Fruit fly (Drosophila melanogaster) whole organism, embryonic: Measurements from ENCODE around the gene lili.

ENCODE experiments used
- Adf1 ChIP-seq: fragments of 200-800 bp; sonication (Bioruptor generic); IDR thresholded peaks from 2 replicates; pipeline ENCODE4 v1.3.6; 2022; ENCODE audit warnings: missing biosample characterization, missing genetic modification characterization
- Aef1 ChIP-seq: fragments of 200-800 bp; sonication (Bioruptor generic); IDR thresholded peaks from 3 replicates; pipeline ENCODE4 v1.3.6; 2022; ENCODE audit warnings: missing biosample characterization, missing genetic modification characterization
- Antp ChIP-seq: fragments of 200-800 bp; sonication (Bioruptor generic); optimal IDR thresholded peaks from 3 replicates; lab custom pipeline; 2016; ENCODE audit warnings: missing biosample characterization, missing genetic modification characterization
- CG10543 ChIP-seq: fragments of 200-800 bp; sonication (Bioruptor generic); optimal IDR thresholded peaks from 3 replicates; lab custom pipeline; 2017; ENCODE audit warnings: missing biosample characterization, mild to moderate bottlenecking, missing genetic modification characterization, moderate library complexity
- CG10565 ChIP-seq: fragments of 200-800 bp; sonication (Bioruptor generic); optimal IDR thresholded peaks from 3 replicates; lab custom pipeline; 2016; ENCODE audit warnings: missing biosample characterization, mild to moderate bottlenecking, missing genetic modification characterization
- CG11247 ChIP-seq: fragments of 200-800 bp; sonication (Bioruptor generic); IDR thresholded peaks from 2 replicates; pipeline ENCODE4 v1.3.6; 2022; ENCODE audit warnings: missing biosample characterization, missing genetic modification characterization
- CG12104 ChIP-seq: fragments of 200-800 bp; sonication (Bioruptor generic); optimal IDR thresholded peaks from 3 replicates; lab custom pipeline; 2016; ENCODE audit warnings: missing biosample characterization, missing genetic modification characterization
- CG12391 ChIP-seq: fragments of 200-800 bp; sonication (Bioruptor generic); optimal IDR thresholded peaks from 3 replicates; lab custom pipeline; 2018; ENCODE audit warnings: missing biosample characterization, mild to moderate bottlenecking, missing genetic modification characterization, moderate library complexity
- CG12659 ChIP-seq: fragments of 200-800 bp; sonication (Bioruptor generic); optimal IDR thresholded peaks from 3 replicates; lab custom pipeline; 2017; ENCODE audit warnings: mild to moderate bottlenecking, missing biosample characterization, missing genetic modification reagents, missing genetic modification characterization
- CG14441 ChIP-seq: fragments of 200-800 bp; sonication (Bioruptor generic); IDR thresholded peaks from 2 replicates; pipeline ENCODE4 v1.3.6; 2022; ENCODE audit warnings: missing biosample characterization, missing genetic modification characterization
- CG14667 ChIP-seq: fragments of 200-800 bp; sonication (Bioruptor generic); IDR thresholded peaks from 2 replicates; pipeline ENCODE4 v1.3.6; 2022; ENCODE audit warnings: missing biosample characterization, missing genetic modification characterization
- CG17186 ChIP-seq: fragments of 200-800 bp; sonication (Bioruptor generic); optimal IDR thresholded peaks from 3 replicates; lab custom pipeline; 2017; ENCODE audit warnings: missing biosample characterization, missing genetic modification reagents, missing genetic modification characterization
- CG1832 ChIP-seq: fragments of 200-800 bp; sonication (Bioruptor generic); optimal IDR thresholded peaks from 2 replicates; lab custom pipeline; 2017; ENCODE audit warnings: missing biosample characterization, mild to moderate bottlenecking, missing genetic modification characterization, inconsistent platforms
- CG18764 ChIP-seq: fragments of 200-800 bp; sonication (Bioruptor generic); optimal IDR thresholded peaks from 3 replicates; lab custom pipeline; 2016; ENCODE audit warnings: missing biosample characterization, missing genetic modification characterization
- CG34422 ChIP-seq: fragments of 200-800 bp; sonication (Bioruptor generic); IDR thresholded peaks from 3 replicates; pipeline ENCODE4 v1.3.6; 2022; ENCODE audit warnings: missing biosample characterization, missing genetic modification characterization
- CG3726 ChIP-seq: fragments of 200-800 bp; sonication (Bioruptor generic); IDR thresholded peaks from 3 replicates; pipeline ENCODE4, ENCODE4 v1.3.6; 2022; ENCODE audit warnings: missing biosample characterization, missing genetic modification characterization
- CG42726 ChIP-seq: fragments of 200-800 bp; sonication (Bioruptor generic); IDR thresholded peaks from 2 replicates; pipeline ENCODE4 v1.3.6; 2022; ENCODE audit warnings: missing biosample characterization, missing genetic modification characterization; ENCODE audit not compliant: partially characterized antibody
- CG4617 ChIP-seq: fragments of 200-800 bp; sonication (Bioruptor generic); optimal IDR thresholded peaks from 3 replicates; lab custom pipeline; 2016; ENCODE audit warnings: missing biosample characterization, missing genetic modification characterization, borderline replicate concordance
- CG6791 ChIP-seq: fragments of 200-800 bp; sonication (Bioruptor generic); IDR thresholded peaks from 3 replicates; pipeline ENCODE4 v1.3.6; 2022; ENCODE audit warnings: missing biosample characterization, missing genetic modification characterization; ENCODE audit not compliant: partially characterized antibody
- CG6813 ChIP-seq: fragments of 200-800 bp; sonication (Bioruptor generic); optimal IDR thresholded peaks from 2 replicates; lab custom pipeline; 2017; ENCODE audit warnings: missing biosample characterization, missing genetic modification characterization, mild to moderate bottlenecking, moderate library complexity, missing genetic modification reagents
- CG7963 ChIP-seq: fragments of 200-800 bp; sonication (Bioruptor generic); IDR thresholded peaks from 3 replicates; pipeline ENCODE4 v1.3.6; 2022; ENCODE audit warnings: missing biosample characterization, missing genetic modification characterization; ENCODE audit not compliant: partially characterized antibody
- CG9437 ChIP-seq: fragments of 200-800 bp; sonication (Bioruptor generic); optimal IDR thresholded peaks from 2 replicates; lab custom pipeline; 2018; ENCODE audit warnings: missing biosample characterization, mild to moderate bottlenecking, missing genetic modification characterization
- CHES-1-like ChIP-seq: fragments of 200-800 bp; sonication (Bioruptor generic); optimal IDR thresholded peaks from 2 replicates; lab custom pipeline; 2016; ENCODE audit warnings: missing biosample characterization, missing genetic modification characterization
- Dfd ChIP-seq, 2 experiments: fragments of >200 bp; optimal IDR thresholded peaks; 2 replicates each; lab custom pipeline; 2017; ENCODE audit warnings: missing biosample characterization in 2 of 2, missing genetic modification characterization in 2 of 2
- Dref ChIP-seq: fragments of 200-800 bp; sonication (Bioruptor generic); IDR thresholded peaks from 2 replicates; pipeline ENCODE4 v1.3.6; 2022; ENCODE audit warnings: missing biosample characterization, missing genetic modification characterization
- Gug ChIP-seq: fragments of 200-800 bp; sonication (Bioruptor generic); IDR thresholded peaks from 4 replicates; pipeline ENCODE4 v1.3.6; 2022; ENCODE audit warnings: missing biosample characterization, missing genetic modification characterization
- Hr51 ChIP-seq, 2 experiments: fragments of 200-800 bp; sonication (Bioruptor generic); optimal IDR thresholded peaks; 2 replicates in 1 of 2; 3 replicates in 1 of 2; lab custom pipeline; 2016 to 2018; ENCODE audit warnings: missing biosample characterization in 2 of 2, missing genetic modification characterization in 2 of 2, mild to moderate bottlenecking in 1 of 2, moderate library complexity in 1 of 2
- Hr78 ChIP-seq, 2 experiments: fragments of 200-800 bp in 1 of 2; fragments of >200 bp in 1 of 2; sonication (Bioruptor generic) in 1 of 2; optimal IDR thresholded peaks; 2 replicates each; lab custom pipeline; 2017 to 2019; ENCODE audit warnings: missing biosample characterization in 2 of 2, missing genetic modification characterization in 2 of 2, mild to moderate bottlenecking in 1 of 2, moderate library complexity in 1 of 2
- Sin3A ChIP-seq: fragments of >200 bp; optimal IDR thresholded peaks from 2 replicates; lab custom pipeline; 2018
- ac ChIP-seq: fragments of 200-800 bp; sonication (Bioruptor generic); optimal IDR thresholded peaks from 3 replicates; lab custom pipeline; 2017; ENCODE audit warnings: missing biosample characterization, mild to moderate bottlenecking, missing genetic modification characterization
- al ChIP-seq: fragments of 200-800 bp; sonication (Bioruptor generic); IDR thresholded peaks from 2 replicates; pipeline ENCODE4 v1.3.6; 2022; ENCODE audit warnings: missing biosample characterization, missing genetic modification characterization
- amos ChIP-seq: fragments of 200-800 bp; sonication (Bioruptor generic); IDR thresholded peaks from 2 replicates; pipeline ENCODE4 v1.3.6; 2022; ENCODE audit warnings: missing biosample characterization, missing genetic modification characterization; ENCODE audit not compliant: partially characterized antibody
- dm ChIP-seq: fragments of 200-800 bp; sonication (Bioruptor generic); optimal IDR thresholded peaks from 3 replicates; lab custom pipeline; 2016; ENCODE audit warnings: missing biosample characterization, missing genetic modification characterization
- eyg ChIP-seq: fragments of 200-800 bp; sonication (Bioruptor generic); optimal IDR thresholded peaks from 3 replicates; lab custom pipeline; 2016; ENCODE audit warnings: missing biosample characterization, missing genetic modification characterization
- gfzf ChIP-seq: fragments of 200-800 bp; sonication (Bioruptor generic); optimal IDR thresholded peaks from 2 replicates; lab custom pipeline; 2016; ENCODE audit warnings: missing biosample characterization, mild to moderate bottlenecking, missing genetic modification characterization, moderate library complexity
- h ChIP-seq: fragments of >200 bp; optimal IDR thresholded peaks from 2 replicates; lab custom pipeline; 2017
- hbn ChIP-seq: fragments of 200-800 bp; sonication (Bioruptor generic); IDR thresholded peaks from 2 replicates; pipeline ENCODE4 v1.3.6; 2022; ENCODE audit warnings: missing biosample characterization, missing genetic modification characterization; ENCODE audit not compliant: partially characterized antibody
- insv ChIP-seq, 2 experiments: fragments of 200-800 bp; sonication (Bioruptor generic); optimal IDR thresholded peaks; 3 replicates each; lab custom pipeline; 2016 to 2018; ENCODE audit warnings: missing biosample characterization in 2 of 2, missing genetic modification characterization in 2 of 2
- jigr1 ChIP-seq: fragments of 200-800 bp; sonication (Bioruptor generic); IDR thresholded peaks from 3 replicates; pipeline ENCODE4 v1.3.6; 2022; ENCODE audit warnings: missing biosample characterization, missing genetic modification characterization
- jumu ChIP-seq: fragments of 200-800 bp; sonication (Bioruptor generic); optimal IDR thresholded peaks from 3 replicates; lab custom pipeline; 2016; ENCODE audit warnings: missing biosample characterization, missing genetic modification characterization
- knrl ChIP-seq: fragments of 200-800 bp; sonication (Bioruptor generic); IDR thresholded peaks from 3 replicates; pipeline ENCODE4 v1.3.6; 2022; ENCODE audit warnings: missing biosample characterization, missing genetic modification characterization; ENCODE audit not compliant: partially characterized antibody
- mam ChIP-seq: fragments of 200-800 bp; sonication (Bioruptor generic); optimal IDR thresholded peaks from 3 replicates; lab custom pipeline; 2016; ENCODE audit warnings: missing biosample characterization, missing genetic modification characterization
- nau ChIP-seq: fragments of 200-800 bp; sonication (Bioruptor generic); optimal IDR thresholded peaks from 3 replicates; lab custom pipeline; 2017; ENCODE audit warnings: missing biosample characterization, mild to moderate bottlenecking, missing genetic modification characterization, missing genetic modification reagents
- nerfin-1 ChIP-seq: fragments of 200-800 bp; sonication (Bioruptor generic); optimal IDR thresholded peaks from 3 replicates; lab custom pipeline; 2019; ENCODE audit warnings: missing biosample characterization, mild to moderate bottlenecking, missing genetic modification characterization, moderate library complexity
- nerfin-2 ChIP-seq: fragments of 200-800 bp; sonication (Bioruptor generic); IDR thresholded peaks from 2 replicates; pipeline ENCODE4 v1.3.6; 2022; ENCODE audit warnings: missing biosample characterization, missing genetic modification characterization; ENCODE audit not compliant: partially characterized antibody
- oc ChIP-seq: fragments of 200-800 bp; sonication (Bioruptor generic); optimal IDR thresholded peaks from 2 replicates; lab custom pipeline; 2018; ENCODE audit warnings: missing biosample characterization, mild to moderate bottlenecking, missing genetic modification characterization, moderate library complexity
- pfk ChIP-seq: fragments of 200-800 bp; sonication (Bioruptor generic); optimal IDR thresholded peaks from 2 replicates; lab custom pipeline; 2018; ENCODE audit warnings: missing biosample characterization, mild to moderate bottlenecking, missing genetic modification characterization, moderate library complexity
- pzg ChIP-seq: fragments of 200-800 bp; sonication (Bioruptor generic); optimal IDR thresholded peaks from 3 replicates; lab custom pipeline; 2018; ENCODE audit warnings: missing biosample characterization, mild to moderate bottlenecking, missing genetic modification characterization, moderate library complexity
- sens ChIP-seq: fragments of 200-800 bp; sonication (Bioruptor generic); peaks from one replicate; lab custom pipeline; 2016; ENCODE audit warnings: missing biosample characterization, missing genetic modification characterization
- unc-4 ChIP-seq: fragments of 200-800 bp; sonication (Bioruptor generic); IDR thresholded peaks from 2 replicates; pipeline ENCODE4 v1.3.6; 2022; ENCODE audit warnings: missing biosample characterization, missing genetic modification characterization; ENCODE audit not compliant: partially characterized antibody
- usp ChIP-seq: fragments of >200 bp; optimal IDR thresholded peaks from 2 replicates; lab custom pipeline; 2017; ENCODE audit warnings: missing biosample characterization, missing genetic modification characterization

lili gene

DNA sequence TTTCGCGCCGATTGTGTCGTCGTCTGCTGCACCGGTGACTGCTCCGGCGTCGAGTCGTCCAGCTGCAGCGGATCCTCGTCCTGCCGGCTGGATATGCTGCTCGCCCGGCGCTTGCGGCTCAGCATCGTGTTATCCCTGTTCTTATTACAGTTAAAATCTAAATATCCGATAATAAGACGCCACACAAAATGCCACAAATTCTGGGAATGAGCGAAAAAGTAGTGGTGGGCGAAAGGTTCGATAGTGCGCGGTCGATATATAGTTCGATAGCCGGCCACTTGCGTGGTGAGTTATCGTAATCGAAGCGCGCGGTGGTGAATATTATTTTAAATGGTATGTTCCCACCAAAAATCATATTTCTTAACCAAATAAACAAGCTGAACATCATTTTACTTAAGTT, 8.8 kb downstream of the lili start, which contains the start of gene polybromo (continued):
- no peak for TF ChIP-seq CG9437
- no peak for TF ChIP-seq h
- TF ChIP-seq CG12104 (GFP tag; lab: Kevin White, UChicago), result no peak
- no peak for TF ChIP-seq Antp (GFP tag; lab: Kevin White, UChicago)
- peak; percentile 89 for TF ChIP-seq amos
- no peak for TF ChIP-seq nau (GFP tag; lab: Kevin White, UChicago)
- TF ChIP-seq CG17186 (GFP tag; lab: Kevin White, UChicago), result peak; percentile 94
- peak; percentile 94 for TF ChIP-seq unc-4 (GFP tag; lab: Robert Waterston, UW)
- TF ChIP-seq oc (tag; lab: Kevin White, UChicago), result no peak
- TF ChIP-seq ac (GFP tag; lab: Kevin White, UChicago), result no peak
- TF ChIP-seq CG6791, result peak; percentile 93
- TF ChIP-seq gfzf (GFP tag; lab: Kevin White, UChicago), result peak; percentile 27
- TF ChIP-seq CHES-1-like (GFP tag; lab: Kevin White, UChicago), result peak; percentile 1
- no peak for TF ChIP-seq dm (GFP tag; lab: Kevin White, UChicago)
- TF ChIP-seq CG14667 (GFP tag; lab: Robert Waterston, UW), result no peak
- no peak for TF ChIP-seq CG6813 (GFP tag; lab: Kevin White, UChicago)
- TF ChIP-seq nerfin-1 (tag; lab: Kevin White, UChicago), result no peak
- TF ChIP-seq CG3726, result no peak
- TF ChIP-seq Dref (GFP tag; lab: Robert Waterston, UW), result peak; percentile 92
- peak; percentile 88 for TF ChIP-seq nerfin-2 (GFP tag; lab: Robert Waterston, UW)
- no peak; the same call in 1 of the 2 replicates for TF ChIP-seq Adf1 (GFP tag; lab: Robert Waterston, UW)
- no peak for TF ChIP-seq eyg (GFP tag; lab: Kevin White, UChicago)
- peak; percentile 83 for TF ChIP-seq knrl (GFP tag; lab: Robert Waterston, UW)
- no peak for TF ChIP-seq Aef1 (GFP tag; lab: Robert Waterston, UW)
- TF ChIP-seq Dfd (GFP tag; optimal IDR thresholded peaks at IDR 0.05; lab: Kevin White, UChicago), result no peak
- TF ChIP-seq CG14441 (GFP tag; lab: Robert Waterston, UW), result no peak
- no peak for TF ChIP-seq Hr51 (GFP tag; optimal IDR thresholded peaks at IDR 0.05; lab: Kevin White, UChicago)
- TF ChIP-seq CG12391 (tag; lab: Kevin White, UChicago), result no peak
- TF ChIP-seq CG1832 (GFP tag; lab: Kevin White, UChicago), result no peak
- TF ChIP-seq CG34422 (GFP tag; lab: Robert Waterston, UW), result peak; percentile 84
- no peak for TF ChIP-seq pfk (GFP tag; lab: Kevin White, UChicago)
- no peak for TF ChIP-seq usp
- peak; percentile 80 for TF ChIP-seq pzg
- TF ChIP-seq al (GFP tag; lab: Robert Waterston, UW), result no peak
- TF ChIP-seq CG12659 (GFP tag; lab: Kevin White, UChicago), result no peak
- peak; percentile 81 for TF ChIP-seq hbn (GFP tag; lab: Robert Waterston, UW)
- TF ChIP-seq mam, result no peak
- peak; percentile 49 for TF ChIP-seq sens (GFP tag; lab: Kevin White, UChicago)
- TF ChIP-seq Gug (GFP tag; lab: Robert Waterston, UW), result no peak
- TF ChIP-seq jumu (GFP tag; lab: Kevin White, UChicago), result peak; percentile 30
- TF ChIP-seq Sin3A (lab: Kevin White, UChicago), result peak; percentile 59
- no peak for TF ChIP-seq Hr78 (GFP tag; optimal IDR thresholded peaks at IDR 0.05; lab: Kevin White, UChicago)
- TF ChIP-seq CG18764 (GFP tag; lab: Kevin White, UChicago), result no peak
- TF ChIP-seq CG10543 (GFP tag; lab: Kevin White, UChicago), result no peak
- peak; percentile 51; the same call in 1 of the 2 replicates for TF ChIP-seq CG42726 (GFP tag; lab: Robert Waterston, UW)
- no peak for TF ChIP-seq CG10565 (GFP tag; lab: Kevin White, UChicago)
- peak; percentile 61 for TF ChIP-seq CG4617 (GFP tag; lab: Kevin White, UChicago)
- TF ChIP-seq CG11247 (GFP tag; lab: Robert Waterston, UW), result no peak
- peak; percentile 75 for TF ChIP-seq CG7963
- TF ChIP-seq jigr1 (GFP tag; lab: Robert Waterston, UW), result no peak
- no peak for TF ChIP-seq insv (GFP tag; optimal IDR thresholded peaks at IDR 0.05; lab: Kevin White, UChicago)
